Fruit fly (Drosophila melanogaster) Kc167 (cell line): Measurements from ENCODE around the gene Tom40.

ENCODE experiments used
- Myc ChIP-seq: fragments of >200 bp; optimal IDR thresholded peaks from 2 replicates; lab custom pipeline; 2017; ENCODE audit warnings: missing external identifiers
- Sin3A ChIP-seq: fragments of >200 bp; optimal IDR thresholded peaks from 2 replicates; lab custom pipeline; 2018; ENCODE audit warnings: missing external identifiers
- h ChIP-seq: fragments of >200 bp; optimal IDR thresholded peaks from 3 replicates; lab custom pipeline; 2018; ENCODE audit warnings: missing external identifiers
- insv ChIP-seq: fragments of >200 bp; optimal IDR thresholded peaks from 3 replicates; lab custom pipeline; 2018; ENCODE audit warnings: missing external identifiers
- psq ChIP-seq: fragments of >200 bp; optimal IDR thresholded peaks from 2 replicates; lab custom pipeline; 2017; ENCODE audit warnings: missing external identifiers
- ttk ChIP-seq: sonication (Bioruptor generic); optimal IDR thresholded peaks from 2 replicates; lab custom pipeline; 2017; ENCODE audit warnings: missing external identifiers

- TF ChIP-seq Sin3A (lab: Kevin White, UChicago) (no peak), psq (no peak), ttk (lab: Kevin White, UChicago) (no peak), Myc (no peak), h (lab: Kevin White, UChicago) (no peak), insv (lab: Kevin White, UChicago) (no peak)
Observed at dm6 chrX:7693423-7693822, 43.3 kb upstream of the Tom40 start.
